Worm (Caenorhabditis elegans) whole organism, mixed stage, embryonic: ENCODE measurements around the gene grl-22.

Source experiments
- M03D4.4 ChIP-seq: sonication (generic microtip); optimal IDR thresholded peaks from 2 replicates; lab custom pipeline; 2017; ENCODE audit warnings: mild to moderate bottlenecking, missing genetic modification characterization, missing compliant biosample characterization
- bed-3 ChIP-seq: fragments of 200-800 bp; sonication (Bioruptor generic); optimal IDR thresholded peaks from 3 replicates; lab custom pipeline; 2018; ENCODE audit warnings: mild to moderate bottlenecking, missing genetic modification characterization, moderate library complexity, missing compliant biosample characterization
- blmp-1 ChIP-seq: fragments of 150-350 bp; optimal IDR thresholded peaks from 2 replicates; lab custom pipeline; 2014; ENCODE audit warnings: missing biosample characterization, missing genetic modification characterization
- ceh-39 ChIP-seq: fragments of 150-350 bp; optimal IDR thresholded peaks from 2 replicates; lab custom pipeline; 2014; ENCODE audit warnings: missing biosample characterization, missing genetic modification characterization
- ceh-43 ChIP-seq: fragments of 200-800 bp; sonication (Bioruptor generic); optimal IDR thresholded peaks from 2 replicates; lab custom pipeline; 2018; ENCODE audit warnings: mild to moderate bottlenecking, missing genetic modification characterization, moderate library complexity, missing compliant biosample characterization
- ceh-83 ChIP-seq: fragments of 200-800 bp; sonication (Bioruptor generic); optimal IDR thresholded peaks from 2 replicates; lab custom pipeline; 2018; ENCODE audit warnings: mild to moderate bottlenecking, missing genetic modification characterization, missing compliant biosample characterization
- ces-1 ChIP-seq: fragments of 150-350 bp; optimal IDR thresholded peaks from 2 replicates; lab custom pipeline; 2014; ENCODE audit warnings: missing biosample characterization, missing genetic modification reagents, missing genetic modification characterization
- cnd-1 ChIP-seq: fragments of 200-800 bp; sonication (Bioruptor generic); optimal IDR thresholded peaks from 2 replicates; lab custom pipeline; 2018; ENCODE audit warnings: mild to moderate bottlenecking, missing genetic modification characterization, missing compliant biosample characterization
- drap-1 ChIP-seq: fragments of 200-800 bp; sonication (Bioruptor generic); optimal IDR thresholded peaks from 3 replicates; lab custom pipeline; 2018; ENCODE audit warnings: mild to moderate bottlenecking, missing genetic modification characterization, missing compliant biosample characterization
- elt-1 ChIP-seq: sonication (generic microtip); optimal IDR thresholded peaks from 2 replicates; lab custom pipeline; 2017; ENCODE audit warnings: missing genetic modification characterization, mild to moderate bottlenecking, missing compliant biosample characterization, antibody characterized with exemption, moderate library complexity, borderline replicate concordance; ENCODE audit not compliant: insufficient read depth
- elt-3 ChIP-seq: fragments of 150-350 bp; optimal IDR thresholded peaks from 2 replicates; lab custom pipeline; 2014; ENCODE audit warnings: missing biosample characterization, missing genetic modification characterization
- ham-2 ChIP-seq: fragments of 200-800 bp; sonication (Bioruptor generic); optimal IDR thresholded peaks from 2 replicates; lab custom pipeline; 2018; ENCODE audit warnings: mild to moderate bottlenecking, missing genetic modification characterization, missing compliant biosample characterization
- hlh-1 ChIP-seq: fragments of 150-350 bp; optimal IDR thresholded peaks from 2 replicates; lab custom pipeline; 2014; ENCODE audit warnings: missing biosample characterization, missing genetic modification reagents, missing genetic modification characterization
- lin-13 ChIP-seq: fragments of 150-350 bp; optimal IDR thresholded peaks from 2 replicates; lab custom pipeline; 2014; ENCODE audit warnings: missing biosample characterization, missing genetic modification characterization
- lin-32 ChIP-seq: fragments of 200-800 bp; sonication (Bioruptor generic); optimal IDR thresholded peaks from 2 replicates; lab custom pipeline; 2018; ENCODE audit warnings: mild to moderate bottlenecking, missing genetic modification characterization, missing compliant biosample characterization
- lsy-2 ChIP-seq: fragments of 150-350 bp; optimal IDR thresholded peaks from 2 replicates; lab custom pipeline; 2014; ENCODE audit warnings: missing biosample characterization, missing genetic modification characterization
- mep-1 ChIP-seq: fragments of 150-350 bp; optimal IDR thresholded peaks from 2 replicates; lab custom pipeline; 2017; ENCODE audit warnings: missing biosample characterization, missing genetic modification reagents, missing genetic modification characterization, inconsistent platforms
- mls-2 ChIP-seq: sonication (generic microtip); optimal IDR thresholded peaks from 2 replicates; lab custom pipeline; 2016; ENCODE audit warnings: mild to moderate bottlenecking, missing genetic modification characterization, moderate library complexity, missing compliant biosample characterization
- nhr-12 ChIP-seq: fragments of 150-350 bp; optimal IDR thresholded peaks from 2 replicates; lab custom pipeline; 2014; ENCODE audit warnings: missing biosample characterization, missing genetic modification characterization
- nhr-2 ChIP-seq: fragments of 150-350 bp; optimal IDR thresholded peaks from 2 replicates; lab custom pipeline; 2014; ENCODE audit warnings: missing biosample characterization, missing genetic modification characterization
- nhr-237 ChIP-seq: fragments of 150-350 bp; optimal IDR thresholded peaks from 2 replicates; lab custom pipeline; 2014; ENCODE audit warnings: missing biosample characterization, missing genetic modification characterization
- nhr-28 ChIP-seq: fragments of 150-350 bp; optimal IDR thresholded peaks from 2 replicates; lab custom pipeline; 2014; ENCODE audit warnings: missing biosample characterization, missing genetic modification characterization
- nhr-76 ChIP-seq: sonication (generic microtip); optimal IDR thresholded peaks from 2 replicates; lab custom pipeline; 2017; ENCODE audit warnings: missing biosample characterization, missing genetic modification characterization
- pha-4 ChIP-seq: fragments of 150-350 bp; optimal IDR thresholded peaks from 2 replicates; lab custom pipeline; 2018; ENCODE audit warnings: missing biosample characterization, missing genetic modification reagents, missing genetic modification characterization
- sem-2 ChIP-seq: fragments of 200-800 bp; sonication (Bioruptor generic); optimal IDR thresholded peaks from 2 replicates; lab custom pipeline; 2018; ENCODE audit warnings: mild to moderate bottlenecking, missing genetic modification characterization, missing compliant biosample characterization
- sptf-1 ChIP-seq: sonication (generic microtip); optimal IDR thresholded peaks from 2 replicates; lab custom pipeline; 2017; ENCODE audit warnings: mild to moderate bottlenecking, missing genetic modification characterization, moderate library complexity, missing compliant biosample characterization
- tbx-8 ChIP-seq: fragments of 200-800 bp; sonication (Bioruptor generic); optimal IDR thresholded peaks from 2 replicates; lab custom pipeline; 2018; ENCODE audit warnings: mild to moderate bottlenecking, missing genetic modification characterization, moderate library complexity, missing compliant biosample characterization
- unc-62 ChIP-seq: fragments of 150-350 bp; optimal IDR thresholded peaks from 2 replicates; lab custom pipeline; 2014; ENCODE audit warnings: missing biosample characterization, missing genetic modification reagents, missing genetic modification characterization
- zip-8 ChIP-seq: fragments of 150-350 bp; optimal IDR thresholded peaks from 2 replicates; lab custom pipeline; 2014; ENCODE audit warnings: missing biosample characterization, missing genetic modification characterization
- ztf-11 ChIP-seq: fragments of 150-350 bp; optimal IDR thresholded peaks from 2 replicates; lab custom pipeline; 2014; ENCODE audit warnings: missing biosample characterization, missing genetic modification characterization

Gene grl-22

DNA sequence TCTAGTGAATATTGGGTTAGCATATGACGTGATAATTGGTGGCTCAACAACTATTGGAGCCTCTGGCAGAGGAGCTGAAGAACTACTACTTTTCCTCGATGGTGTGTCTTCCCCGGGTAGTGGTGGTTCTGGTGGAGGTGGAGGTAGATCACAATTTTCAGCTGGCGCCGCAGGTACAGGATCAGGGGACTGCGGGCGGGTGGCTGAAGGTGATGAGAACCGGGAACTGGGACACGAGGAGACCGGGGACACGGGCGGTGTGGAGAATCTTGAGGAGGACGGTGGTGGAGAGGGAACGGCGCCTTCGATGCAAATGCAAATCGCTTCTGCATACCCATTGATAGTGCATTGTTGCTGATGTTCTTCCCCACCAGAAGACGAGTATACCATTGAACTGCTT is 18.1 kb downstream of the grl-22 start:
- TF ChIP-seq M03D4.4 (tag; lab: Kevin White, UChicago), result no peak
- no peak for TF ChIP-seq mls-2 (tag; lab: Kevin White, UChicago)
- TF ChIP-seq nhr-28 (tag; lab: Kevin White, UChicago), result no peak
- TF ChIP-seq ceh-43 (GFP tag; lab: Kevin White, UChicago), result no peak
- TF ChIP-seq cnd-1 (tag; lab: Kevin White, UChicago), result no peak
- no peak for TF ChIP-seq nhr-237 (tag; lab: Kevin White, UChicago)
- TF ChIP-seq bed-3, result no peak
- TF ChIP-seq unc-62, result no peak
- no peak for TF ChIP-seq tbx-8 (GFP tag; lab: Kevin White, UChicago)
- no peak for TF ChIP-seq ztf-11 (tag; lab: Kevin White, UChicago)
- TF ChIP-seq drap-1, result no peak
- no peak for TF ChIP-seq sem-2 (GFP tag; lab: Kevin White, UChicago)
- TF ChIP-seq nhr-2 (tag; lab: Kevin White, UChicago), result no peak
- no peak for TF ChIP-seq pha-4 (tag; lab: Kevin White, UChicago)
- no peak for TF ChIP-seq nhr-76 (tag; lab: Kevin White, UChicago)
- TF ChIP-seq ham-2 (GFP tag; lab: Kevin White, UChicago), result no peak
- TF ChIP-seq ceh-83, result no peak
- TF ChIP-seq blmp-1 (tag; lab: Kevin White, UChicago), result no peak

DNA sequence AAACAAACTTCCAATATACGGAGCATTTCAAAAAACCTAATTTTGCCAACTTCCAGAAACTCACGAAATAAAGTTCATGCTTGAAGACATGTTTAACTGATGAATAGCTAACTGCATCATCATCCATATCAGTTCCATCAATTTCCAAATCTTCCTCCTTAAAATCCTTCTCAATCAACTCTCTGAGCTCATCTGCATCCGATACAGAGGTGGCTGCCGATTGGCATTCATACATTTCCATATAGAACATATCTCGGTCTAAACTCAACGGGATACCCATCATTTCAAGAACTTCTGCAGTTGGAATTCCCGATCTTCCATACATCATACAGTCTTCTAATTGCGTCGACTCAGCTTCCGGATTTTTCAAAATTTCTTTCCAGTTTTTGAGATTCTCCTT is 24.4 kb downstream of the grl-22 start:
- TF ChIP-seq zip-8, result no peak
- TF ChIP-seq tbx-8 (GFP tag; lab: Kevin White, UChicago), result no peak
- no peak for TF ChIP-seq pha-4 (tag; lab: Kevin White, UChicago)
- TF ChIP-seq bed-3, result no peak
- no peak for TF ChIP-seq ces-1 (GFP tag; lab: Kevin White, UChicago)
- no peak for TF ChIP-seq lin-13 (tag; lab: Kevin White, UChicago)
- TF ChIP-seq mep-1 (tag; lab: Kevin White, UChicago), result no peak
- no peak for TF ChIP-seq elt-3 (tag; lab: Kevin White, UChicago)

DNA sequence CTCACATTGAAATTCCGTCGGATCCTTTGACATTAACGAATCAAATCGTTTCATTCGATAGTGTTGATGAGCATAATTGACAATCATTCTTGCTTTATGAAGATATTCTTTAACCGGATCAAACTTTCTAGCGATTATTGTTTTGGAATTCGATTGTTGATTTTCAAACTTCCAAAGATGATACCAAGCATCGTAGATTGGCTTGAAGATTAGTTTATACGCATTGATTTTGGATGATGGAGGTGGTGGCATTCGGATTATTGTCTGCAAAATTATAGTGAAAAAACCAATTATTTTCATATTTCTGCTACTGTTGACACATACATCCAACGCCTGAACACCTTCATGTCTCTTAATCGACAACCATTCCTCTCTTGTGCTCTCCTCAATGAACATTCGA is 25.7 kb downstream of the grl-22 start:
- TF ChIP-seq lin-13 (tag; lab: Kevin White, UChicago) (no peak), blmp-1 (tag; lab: Kevin White, UChicago) (no peak), zip-8 (no peak), lsy-2 (tag; lab: Kevin White, UChicago) (no peak), elt-3 (tag; lab: Kevin White, UChicago) (no peak), cnd-1 (tag; lab: Kevin White, UChicago) (no peak), ceh-39 (tag; lab: Kevin White, UChicago) (no peak), sptf-1 (tag; lab: Kevin White, UChicago) (no peak), pha-4 (tag; lab: Kevin White, UChicago) (no peak)

DNA sequence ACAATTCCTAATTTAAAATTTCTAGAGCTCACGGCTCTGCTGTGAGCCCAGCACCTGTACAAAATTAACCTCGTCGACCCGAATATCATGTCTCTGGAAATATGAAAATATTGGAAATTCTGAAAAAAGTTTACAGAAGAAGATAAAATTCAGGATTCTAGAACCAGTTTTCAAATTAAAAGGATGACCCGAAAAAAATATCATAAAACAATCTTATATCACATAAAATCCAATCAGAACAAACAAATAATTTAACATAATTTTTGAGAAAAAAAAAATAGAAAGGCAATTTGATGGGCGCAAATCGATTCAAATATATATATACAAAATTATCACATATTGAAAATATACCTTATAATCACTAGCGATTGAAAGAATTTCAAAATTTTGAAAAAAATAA is 28.5 kb downstream of the grl-22 start, which contains the start of gene Y32H12A.7:
Y32H12A.7 (minus strand) TSS at position 101 of the 400 bp plus-strand sequence.
- TF ChIP-seq nhr-76 (tag; lab: Kevin White, UChicago) (no peak), M03D4.4 (tag; lab: Kevin White, UChicago) (no peak), ztf-11 (tag; lab: Kevin White, UChicago) (no peak), lsy-2 (tag; lab: Kevin White, UChicago) (no peak)
- TF ChIP-seq, all 35 proteins: peak for 0

DNA sequence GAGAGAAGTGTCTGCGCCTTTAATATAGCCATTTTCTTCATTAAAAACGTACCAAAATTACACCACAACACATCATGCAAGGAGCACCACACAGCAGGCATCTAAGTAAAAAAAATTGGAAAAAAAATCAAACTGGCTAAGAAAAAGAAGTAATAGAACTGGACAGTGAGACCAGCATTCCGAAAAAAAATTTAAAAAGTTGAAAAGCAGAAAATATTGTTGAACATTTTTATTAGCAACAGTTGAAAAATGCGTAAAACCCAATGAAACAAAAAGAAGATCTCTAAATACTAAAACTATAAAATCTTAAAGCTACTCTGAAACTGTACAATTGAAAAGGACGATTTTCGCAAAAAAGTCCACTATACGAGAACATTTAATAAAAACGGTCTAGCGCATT is 31.7 kb downstream of the grl-22 start, which contains the start of gene Y32H12A.6:
Y32H12A.6 (minus strand) TSS at position 101 of the 400 bp plus-strand sequence.
- TF ChIP-seq nhr-12 (no peak), bed-3 (no peak), nhr-2 (tag; lab: Kevin White, UChicago) (no peak), lin-32 (GFP tag; lab: Kevin White, UChicago) (no peak), tbx-8 (GFP tag; lab: Kevin White, UChicago) (no peak), hlh-1 (tag; lab: Kevin White, UChicago) (no peak), zip-8 (no peak), ham-2 (GFP tag; lab: Kevin White, UChicago) (no peak), unc-62 (no peak), ces-1 (GFP tag; lab: Kevin White, UChicago) (no peak)

DNA sequence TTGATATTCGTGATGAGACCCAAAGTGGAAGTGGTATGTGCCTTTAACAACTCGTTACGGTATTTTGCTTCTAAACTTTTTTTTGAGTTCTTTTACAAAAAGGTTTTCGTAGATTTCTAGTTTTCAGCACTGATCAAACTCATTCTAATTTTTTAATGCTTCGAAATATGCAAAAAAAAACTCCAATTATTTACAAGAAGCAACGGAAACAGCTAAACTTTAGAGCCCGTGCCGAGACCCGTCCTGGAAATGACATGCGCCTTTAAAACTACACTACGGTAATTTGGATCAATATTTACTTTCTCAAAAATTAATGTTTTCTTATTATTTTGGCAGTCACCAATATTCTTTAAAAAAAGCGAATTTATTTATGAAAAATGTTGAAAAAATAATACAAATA is 33.3 kb downstream of the grl-22 start:
- no peak for TF ChIP-seq elt-1
- TF ChIP-seq bed-3, result no peak
- no peak for TF ChIP-seq mls-2 (tag; lab: Kevin White, UChicago)
- TF ChIP-seq drap-1, result no peak
- TF ChIP-seq nhr-237 (tag; lab: Kevin White, UChicago), result no peak
- TF ChIP-seq mep-1 (tag; lab: Kevin White, UChicago), result no peak
- TF ChIP-seq ham-2 (GFP tag; lab: Kevin White, UChicago), result no peak
- TF ChIP-seq tbx-8 (GFP tag; lab: Kevin White, UChicago), result no peak
- TF ChIP-seq hlh-1 (tag; lab: Kevin White, UChicago), result no peak
- no peak for TF ChIP-seq nhr-12
- TF ChIP-seq lin-13 (tag; lab: Kevin White, UChicago), result no peak
- no peak for TF ChIP-seq pha-4 (tag; lab: Kevin White, UChicago)
- no peak for TF ChIP-seq elt-3 (tag; lab: Kevin White, UChicago)
- no peak for TF ChIP-seq nhr-28 (tag; lab: Kevin White, UChicago)
- no peak for TF ChIP-seq ceh-43 (GFP tag; lab: Kevin White, UChicago)
